Fruit fly (Drosophila melanogaster) whole organism: ENCODE measurements around the gene CG18234.

Experiments used
- EcR ChIP-seq, 2 experiments: fragments of >200 bp; optimal IDR thresholded peaks; 2 replicates each; lab custom pipeline; 2017; ENCODE audit warnings: missing biosample characterization in 2 of 2, missing genetic modification characterization in 2 of 2, missing genetic modification reagents in 2 of 2
- pan ChIP-seq: fragments of >200 bp; optimal IDR thresholded peaks from 2 replicates; lab custom pipeline; 2017
- psq ChIP-seq: fragments of >200 bp; optimal IDR thresholded peaks from 2 replicates; lab custom pipeline; 2017

DNA sequence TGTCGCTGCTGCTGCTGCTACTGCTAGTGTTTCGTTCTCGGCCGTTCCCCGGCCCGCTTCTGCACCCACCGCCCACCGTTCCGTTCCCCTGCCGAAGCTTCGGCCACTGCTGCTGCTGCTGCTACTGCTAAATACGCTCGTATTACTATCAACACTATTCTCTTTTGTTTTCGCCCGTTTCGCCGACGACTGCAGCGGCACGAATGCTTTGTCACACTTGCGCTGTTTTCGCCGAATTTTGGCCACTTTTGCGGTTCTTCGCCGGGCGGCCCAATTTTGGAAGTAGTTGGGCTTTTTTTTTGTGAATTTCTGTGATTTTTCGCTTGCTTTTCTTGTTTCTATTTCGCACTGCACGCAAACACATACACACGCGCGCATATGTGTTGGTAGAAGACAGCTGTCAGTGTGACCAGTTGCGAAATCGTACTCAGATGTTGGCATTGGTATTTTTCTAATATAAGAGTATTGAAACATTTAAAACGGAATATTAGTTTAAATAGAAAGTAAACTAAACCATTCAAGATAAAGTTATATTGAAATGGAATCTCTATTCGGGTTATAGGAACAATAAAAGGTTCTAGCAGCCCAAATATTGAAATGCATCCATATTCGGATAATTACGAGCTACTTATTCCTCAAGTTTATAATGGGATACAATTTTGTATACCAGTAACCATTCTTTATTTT is 18.7 kb downstream of the CG18234 start, which contains the start of gene not:
- no peak for TF ChIP-seq psq (lab: Kevin White, UChicago)
- no peak for TF ChIP-seq EcR (GFP tag; optimal IDR thresholded peaks at IDR 0.05; lab: Kevin White, UChicago)
- no peak for TF ChIP-seq pan (lab: Kevin White, UChicago)
